Fruit fly (Drosophila melanogaster) whole organism, embryonic: ENCODE results near the gene CG34106.

Experiments
- BEAF-32 ChIP-seq: fragments of 200-800 bp; sonication (Bioruptor generic); optimal IDR thresholded peaks from 3 replicates; lab custom pipeline; 2017; ENCODE audit warnings: missing biosample characterization, missing genetic modification characterization, mild to moderate bottlenecking, moderate library complexity, missing genetic modification reagents
- CG10543 ChIP-seq: fragments of 200-800 bp; sonication (Bioruptor generic); optimal IDR thresholded peaks from 3 replicates; lab custom pipeline; 2017; ENCODE audit warnings: missing biosample characterization, mild to moderate bottlenecking, missing genetic modification characterization, moderate library complexity
- CG17802 ChIP-seq: fragments of 200-800 bp; sonication (Bioruptor generic); optimal IDR thresholded peaks from 2 replicates; lab custom pipeline; 2018; ENCODE audit warnings: missing biosample characterization, mild to moderate bottlenecking, missing genetic modification characterization, moderate library complexity
- CG2199 ChIP-seq: fragments of 200-800 bp; sonication (Bioruptor generic); IDR thresholded peaks from 3 replicates; pipeline ENCODE4 v1.3.6; 2022; ENCODE audit warnings: missing biosample characterization, missing genetic modification characterization
- CG8478 ChIP-seq: fragments of >200 bp; optimal IDR thresholded peaks from 2 replicates; lab custom pipeline; 2018
- CG8944 ChIP-seq: fragments of 200-800 bp; sonication (Bioruptor generic); optimal IDR thresholded peaks from 3 replicates; lab custom pipeline; 2016; ENCODE audit warnings: missing biosample characterization, missing genetic modification characterization
- Dad ChIP-seq: fragments of 200-800 bp; sonication (Bioruptor generic); optimal IDR thresholded peaks from 3 replicates; lab custom pipeline; 2016; ENCODE audit warnings: missing biosample characterization, missing genetic modification characterization
- Ets65A ChIP-seq: fragments of 200-800 bp; sonication (Bioruptor generic); peaks from one replicate; lab custom pipeline; 2016; ENCODE audit warnings: missing biosample characterization, missing genetic modification characterization
- HLHmδ ChIP-seq: fragments of 200-800 bp; sonication (Bioruptor generic); optimal IDR thresholded peaks from 2 replicates; lab custom pipeline; 2018; ENCODE audit warnings: missing biosample characterization, mild to moderate bottlenecking, missing genetic modification characterization, moderate library complexity
- HmgD ChIP-seq: fragments of 200-800 bp; sonication (Bioruptor generic); optimal IDR thresholded peaks from 3 replicates; lab custom pipeline; 2016; ENCODE audit warnings: missing biosample characterization, missing genetic modification characterization
- Hr51 ChIP-seq, 2 experiments: fragments of 200-800 bp; sonication (Bioruptor generic); optimal IDR thresholded peaks; 2 replicates in 1 of 2; 3 replicates in 1 of 2; lab custom pipeline; 2016 to 2018; ENCODE audit warnings: missing biosample characterization in 2 of 2, missing genetic modification characterization in 2 of 2, mild to moderate bottlenecking in 1 of 2, moderate library complexity in 1 of 2
- Hr78 ChIP-seq, 2 experiments: fragments of 200-800 bp in 1 of 2; fragments of >200 bp in 1 of 2; sonication (Bioruptor generic) in 1 of 2; optimal IDR thresholded peaks; 2 replicates each; lab custom pipeline; 2017 to 2019; ENCODE audit warnings: missing biosample characterization in 2 of 2, missing genetic modification characterization in 2 of 2, mild to moderate bottlenecking in 1 of 2, moderate library complexity in 1 of 2
- NC2β ChIP-seq: fragments of 200-800 bp; sonication (Bioruptor generic); optimal IDR thresholded peaks from 2 replicates; lab custom pipeline; 2016; ENCODE audit warnings: missing biosample characterization, missing genetic modification characterization
- Nf-YC ChIP-seq: fragments of 200-800 bp; optimal IDR thresholded peaks from 3 replicates; lab custom pipeline; 2019; ENCODE audit warnings: missing biosample characterization, mild to moderate bottlenecking, missing genetic modification characterization, moderate library complexity
- Opbp ChIP-seq: fragments of 200-800 bp; sonication (Bioruptor generic); IDR thresholded peaks from 3 replicates; pipeline ENCODE4 v1.3.6; 2022; ENCODE audit warnings: missing biosample characterization, missing genetic modification characterization; ENCODE audit not compliant: partially characterized antibody
- PHDP ChIP-seq: fragments of 200-800 bp; sonication (Bioruptor generic); optimal IDR thresholded peaks from 3 replicates; lab custom pipeline; 2018; ENCODE audit warnings: missing biosample characterization, mild to moderate bottlenecking, missing genetic modification characterization, moderate library complexity
- Sox100B ChIP-seq: fragments of 200-800 bp; sonication (Bioruptor generic); optimal IDR thresholded peaks from 3 replicates; lab custom pipeline; 2018; ENCODE audit warnings: missing biosample characterization, mild to moderate bottlenecking, missing genetic modification characterization
- Sry-δ ChIP-seq: fragments of 200-800 bp; sonication (Bioruptor generic); optimal IDR thresholded peaks from 2 replicates; lab custom pipeline; 2016; ENCODE audit warnings: missing biosample characterization, missing genetic modification characterization
- abd-A ChIP-seq: fragments of 200-800 bp; sonication (Bioruptor generic); optimal IDR thresholded peaks from 3 replicates; lab custom pipeline; 2019; ENCODE audit warnings: missing biosample characterization, mild to moderate bottlenecking, missing genetic modification characterization, moderate library complexity
- ac ChIP-seq: fragments of 200-800 bp; sonication (Bioruptor generic); optimal IDR thresholded peaks from 3 replicates; lab custom pipeline; 2017; ENCODE audit warnings: missing biosample characterization, mild to moderate bottlenecking, missing genetic modification characterization
- cad ChIP-seq: fragments of >200 bp; optimal IDR thresholded peaks from 2 replicates; lab custom pipeline; 2017; ENCODE audit warnings: missing biosample characterization, missing genetic modification characterization
- da ChIP-seq: fragments of 200-800 bp; sonication (Bioruptor generic); optimal IDR thresholded peaks from 2 replicates; lab custom pipeline; 2016; ENCODE audit warnings: missing biosample characterization, missing genetic modification characterization
- dimm ChIP-seq: fragments of 200-800 bp; sonication (Bioruptor generic); IDR thresholded peaks from 2 replicates; pipeline ENCODE4 v1.3.6; 2022; ENCODE audit warnings: missing biosample characterization, missing genetic modification characterization
- dysf ChIP-seq: fragments of 200-800 bp; sonication (Bioruptor generic); IDR thresholded peaks from 3 replicates; pipeline ENCODE4 v1.3.6; 2022; ENCODE audit warnings: missing biosample characterization, missing genetic modification characterization
- grn ChIP-seq: fragments of 200-800 bp; sonication (Bioruptor generic); optimal IDR thresholded peaks from 3 replicates; lab custom pipeline; 2017; ENCODE audit warnings: missing biosample characterization, missing genetic modification characterization
- hbn ChIP-seq: fragments of 200-800 bp; sonication (Bioruptor generic); IDR thresholded peaks from 2 replicates; pipeline ENCODE4 v1.3.6; 2022; ENCODE audit warnings: missing biosample characterization, missing genetic modification characterization; ENCODE audit not compliant: partially characterized antibody
- hth ChIP-seq: fragments of >200 bp; optimal IDR thresholded peaks from 2 replicates; lab custom pipeline; 2017; ENCODE audit warnings: inconsistent platforms
- kay ChIP-seq: fragments of 200-800 bp; sonication (Bioruptor generic); optimal IDR thresholded peaks from 2 replicates; lab custom pipeline; 2016; ENCODE audit warnings: missing biosample characterization, missing genetic modification characterization
- lab ChIP-seq: fragments of 200-800 bp; sonication (Bioruptor generic); optimal IDR thresholded peaks from 3 replicates; lab custom pipeline; 2017; ENCODE audit warnings: missing biosample characterization, missing genetic modification characterization, mild to moderate bottlenecking, moderate library complexity, missing genetic modification reagents
- lmd ChIP-seq: fragments of 200-800 bp; sonication (Bioruptor generic); IDR thresholded peaks from 2 replicates; pipeline ENCODE4 v1.3.6; 2022; ENCODE audit warnings: missing biosample characterization, missing genetic modification characterization
- nerfin-2 ChIP-seq: fragments of 200-800 bp; sonication (Bioruptor generic); IDR thresholded peaks from 2 replicates; pipeline ENCODE4 v1.3.6; 2022; ENCODE audit warnings: missing biosample characterization, missing genetic modification characterization; ENCODE audit not compliant: partially characterized antibody
- pros ChIP-seq: fragments of 200-800 bp; sonication (Bioruptor generic); optimal IDR thresholded peaks from 3 replicates; lab custom pipeline; 2019; ENCODE audit warnings: missing biosample characterization, mild to moderate bottlenecking, missing genetic modification characterization, moderate library complexity
- rib ChIP-seq: fragments of 200-800 bp; sonication (Bioruptor generic); IDR thresholded peaks from 2 replicates; pipeline ENCODE4 v1.3.6; 2022; ENCODE audit warnings: missing biosample characterization, missing genetic modification characterization
- ro ChIP-seq: fragments of 200-800 bp; sonication (Bioruptor generic); IDR thresholded peaks from 2 replicates; pipeline ENCODE4 v1.3.6; 2022; ENCODE audit warnings: missing biosample characterization, missing genetic modification characterization
- sens ChIP-seq: fragments of 200-800 bp; sonication (Bioruptor generic); peaks from one replicate; lab custom pipeline; 2016; ENCODE audit warnings: missing biosample characterization, missing genetic modification characterization
- stc ChIP-seq: fragments of 200-800 bp; sonication (Bioruptor generic); IDR thresholded peaks from 2 replicates; pipeline ENCODE4 v1.3.6; 2022; ENCODE audit warnings: missing biosample characterization, missing genetic modification characterization
- tll ChIP-seq, 2 experiments: fragments of 200-800 bp in 1 of 2; fragments of >200 bp in 1 of 2; sonication (Bioruptor generic) in 1 of 2; optimal IDR thresholded peaks; 2 replicates each; lab custom pipeline; 2017 to 2019; ENCODE audit warnings: missing biosample characterization in 2 of 2, missing genetic modification characterization in 2 of 2, mild to moderate bottlenecking in 1 of 2, moderate library complexity in 1 of 2
- twi ChIP-seq: fragments of 200-800 bp; optimal IDR thresholded peaks from 2 replicates; lab custom pipeline; 2019; ENCODE audit warnings: missing biosample characterization, mild to moderate bottlenecking, missing genetic modification characterization, moderate library complexity
- zen ChIP-seq: fragments of 200-800 bp; sonication (Bioruptor generic); optimal IDR thresholded peaks from 3 replicates; lab custom pipeline; 2018; ENCODE audit warnings: missing biosample characterization, mild to moderate bottlenecking, missing genetic modification characterization, moderate library complexity

The CG34106 gene

dm6 chr2L:17216847-17217246, 86.0 kb downstream of the CG34106 start:
- TF ChIP-seq ro (GFP tag; lab: Robert Waterston, UW) (no peak), Ets65A (peak; percentile 74), lmd (GFP tag; lab: Robert Waterston, UW) (0 out of 2 replicates have a peak, but pooled peaks have one; percentile 13), nerfin-2 (GFP tag; lab: Robert Waterston, UW) (no peak)
- TF ChIP-seq, all 482 proteins: peak for 2

DNA sequence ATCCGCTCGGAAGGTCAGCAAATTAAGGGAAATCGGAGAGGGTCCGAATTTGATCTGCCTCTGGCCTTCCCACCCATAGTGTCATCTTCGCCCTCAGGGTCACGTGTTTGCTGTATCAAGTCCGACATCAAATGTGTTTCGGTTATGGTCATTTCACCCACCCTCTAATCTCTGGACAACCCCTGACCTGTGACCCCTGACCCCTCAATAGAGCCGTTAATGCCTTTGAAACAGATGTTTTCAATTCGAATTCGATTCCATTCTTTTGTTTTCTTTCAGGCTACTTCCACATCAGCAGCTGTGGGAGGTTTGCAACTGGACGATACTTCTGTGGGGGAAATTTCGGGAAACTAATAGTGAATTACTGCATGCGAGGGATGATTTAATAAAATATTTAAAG, 90.6 kb downstream of the CG34106 start:
- TF ChIP-seq CG8478 (lab: Kevin White, UChicago) (no peak), lab (GFP tag; lab: Kevin White, UChicago) (no peak), dimm (GFP tag; lab: Robert Waterston, UW) (no peak), Dad (GFP tag; lab: Kevin White, UChicago) (no peak), dysf (GFP tag; lab: Robert Waterston, UW) (no peak), kay (GFP tag; lab: Kevin White, UChicago) (no peak), NC2β (GFP tag; lab: Kevin White, UChicago) (no peak), Hr78 (GFP tag; optimal IDR thresholded peaks at IDR 0.05; lab: Kevin White, UChicago) (peak in 1 of 2 experiments; percentile 62), hbn (GFP tag; lab: Robert Waterston, UW) (no peak), twi (tag; lab: Kevin White, UChicago) (peak; percentile 88), pros (GFP tag; lab: Kevin White, UChicago) (peak; percentile 25), CG10543 (GFP tag; lab: Kevin White, UChicago) (no peak), CG17802 (tag; lab: Kevin White, UChicago) (no peak), Sox100B (GFP tag; lab: Kevin White, UChicago) (no peak), rib (no peak), Sry-δ (no peak), CG8944 (GFP tag; lab: Kevin White, UChicago) (no peak), stc (GFP tag; lab: Robert Waterston, UW) (no peak)

DNA sequence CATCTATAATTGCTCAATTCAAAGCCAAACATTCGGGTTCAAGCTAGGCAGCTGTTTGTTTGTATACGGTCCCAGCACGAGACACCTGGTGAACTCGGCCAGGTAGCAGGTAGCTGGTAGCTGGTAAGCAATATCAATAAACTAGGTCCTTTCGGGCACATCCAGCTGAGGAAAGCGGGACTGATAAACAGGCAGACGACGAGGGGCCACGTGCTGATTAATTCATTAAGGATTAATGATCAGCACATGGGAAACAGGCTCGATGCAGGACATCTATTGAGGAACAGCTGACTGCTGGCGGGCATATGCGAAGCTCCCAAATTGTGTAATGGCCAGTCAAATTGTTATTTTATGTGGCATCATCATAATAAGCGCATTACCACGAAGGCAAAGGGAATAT, 91.4 kb downstream of the CG34106 start:
- TF ChIP-seq twi (tag; lab: Kevin White, UChicago): peak; percentile 63
- TF ChIP-seq grn (GFP tag; lab: Kevin White, UChicago): no peak
- peak; percentile 23 for TF ChIP-seq abd-A (tag; lab: Kevin White, UChicago)
- peak; percentile 65 for TF ChIP-seq sens (GFP tag; lab: Kevin White, UChicago)
- peak; percentile 2 for TF ChIP-seq HLHmδ (GFP tag; lab: Kevin White, UChicago)
- TF ChIP-seq HmgD (GFP tag; lab: Kevin White, UChicago): no peak
- TF ChIP-seq BEAF-32 (GFP tag; lab: Kevin White, UChicago): no peak
- TF ChIP-seq cad: peak; percentile 37
- TF ChIP-seq tll (GFP tag; optimal IDR thresholded peaks at IDR 0.05; lab: Kevin White, UChicago): peak in 1 of 2 experiments; percentile 75
- TF ChIP-seq Nf-YC (tag; lab: Kevin White, UChicago): no peak
- TF ChIP-seq zen (tag; lab: Kevin White, UChicago): peak; percentile 94
- TF ChIP-seq CG2199: peak; percentile 87; the same call in 2 of the 3 replicates
- TF ChIP-seq PHDP: no peak
- peak; percentile 93 for TF ChIP-seq ac (GFP tag; lab: Kevin White, UChicago)
- no peak for TF ChIP-seq Hr51 (GFP tag; optimal IDR thresholded peaks at IDR 0.05; lab: Kevin White, UChicago)
- no peak for TF ChIP-seq Opbp (GFP tag; lab: Robert Waterston, UW)
- TF ChIP-seq hth (lab: Kevin White, UChicago): no peak
- peak; percentile 5 for TF ChIP-seq da
